Fruit fly (Drosophila melanogaster) whole organism, embryonic: ENCODE measurements around the gene Irk1.

Experiments
- BtbVII ChIP-seq: fragments of 200-800 bp; sonication (Bioruptor generic); optimal IDR thresholded peaks from 3 replicates; lab custom pipeline; 2017; ENCODE audit warnings: missing biosample characterization, mild to moderate bottlenecking, missing genetic modification characterization
- CG10366 ChIP-seq: fragments of 200-800 bp; sonication (Bioruptor generic); IDR thresholded peaks from 2 replicates; pipeline ENCODE4 v1.3.6; 2022; ENCODE audit warnings: missing biosample characterization, missing genetic modification characterization
- CG10543 ChIP-seq: fragments of 200-800 bp; sonication (Bioruptor generic); optimal IDR thresholded peaks from 3 replicates; lab custom pipeline; 2017; ENCODE audit warnings: missing biosample characterization, mild to moderate bottlenecking, missing genetic modification characterization, moderate library complexity
- CG11696 ChIP-seq: fragments of 200-800 bp; sonication (Bioruptor generic); IDR thresholded peaks from 2 replicates; pipeline ENCODE4 v1.3.6; 2022; ENCODE audit warnings: missing biosample characterization, missing genetic modification characterization
- CG11723 ChIP-seq: fragments of 200-800 bp; sonication (Bioruptor generic); optimal IDR thresholded peaks from 2 replicates; lab custom pipeline; 2017; ENCODE audit warnings: missing biosample characterization, mild to moderate bottlenecking, missing genetic modification characterization
- CG12236 ChIP-seq: fragments of 200-800 bp; sonication (Bioruptor generic); optimal IDR thresholded peaks from 2 replicates; lab custom pipeline; 2016; ENCODE audit warnings: missing biosample characterization, missing genetic modification characterization
- CG13287 ChIP-seq: fragments of 200-800 bp; sonication (Bioruptor generic); IDR thresholded peaks from 2 replicates; pipeline ENCODE4 v1.3.6; 2022; ENCODE audit warnings: missing biosample characterization, missing genetic modification characterization; ENCODE audit not compliant: partially characterized antibody
- CG14441 ChIP-seq: fragments of 200-800 bp; sonication (Bioruptor generic); IDR thresholded peaks from 2 replicates; pipeline ENCODE4 v1.3.6; 2022; ENCODE audit warnings: missing biosample characterization, missing genetic modification characterization
- CG34376 ChIP-seq: fragments of 200-800 bp; sonication (Bioruptor generic); optimal IDR thresholded peaks from 2 replicates; lab custom pipeline; 2018; ENCODE audit warnings: missing biosample characterization, mild to moderate bottlenecking, missing genetic modification characterization
- CG43689 ChIP-seq: fragments of 200-800 bp; sonication (Bioruptor generic); IDR thresholded peaks from 2 replicates; pipeline ENCODE4 v1.3.6; 2022; ENCODE audit warnings: missing biosample characterization, missing genetic modification characterization
- CG5953 ChIP-seq: fragments of 200-800 bp; sonication (Bioruptor generic); IDR thresholded peaks from 2 replicates; pipeline ENCODE4 v1.3.6; 2022; ENCODE audit warnings: missing biosample characterization, missing genetic modification characterization
- CG7839 ChIP-seq: fragments of 200-800 bp; sonication (Bioruptor generic); optimal IDR thresholded peaks from 3 replicates; lab custom pipeline; 2018; ENCODE audit warnings: missing biosample characterization, mild to moderate bottlenecking, missing genetic modification characterization, moderate library complexity
- CG8359 ChIP-seq: fragments of 200-800 bp; sonication (Bioruptor generic); optimal IDR thresholded peaks from 2 replicates; lab custom pipeline; 2017; ENCODE audit warnings: missing biosample characterization, mild to moderate bottlenecking, missing genetic modification characterization, borderline replicate concordance
- CG8388 ChIP-seq: fragments of 200-800 bp; sonication (Bioruptor generic); optimal IDR thresholded peaks from 2 replicates; lab custom pipeline; 2019; ENCODE audit warnings: missing biosample characterization, mild to moderate bottlenecking, missing genetic modification characterization, moderate library complexity
- CG8924 ChIP-seq: fragments of 200-800 bp; optimal IDR thresholded peaks from 3 replicates; lab custom pipeline; 2019; ENCODE audit warnings: missing biosample characterization, mild to moderate bottlenecking, missing genetic modification characterization, moderate library complexity
- CG9817 ChIP-seq: fragments of 200-800 bp; sonication (Bioruptor generic); optimal IDR thresholded peaks from 2 replicates; lab custom pipeline; 2018; ENCODE audit warnings: missing biosample characterization, mild to moderate bottlenecking, missing genetic modification characterization, moderate library complexity
- CTCF ChIP-seq: fragments of 200-800 bp; sonication (Bioruptor generic); optimal IDR thresholded peaks from 2 replicates; lab custom pipeline; 2017; ENCODE audit warnings: missing biosample characterization, mild to moderate bottlenecking, missing genetic modification characterization, moderate library complexity
- CkIIα-i1 ChIP-seq: fragments of 200-800 bp; sonication (Bioruptor generic); IDR thresholded peaks from 2 replicates; pipeline ENCODE4 v1.3.6; 2022; ENCODE audit warnings: missing biosample characterization, missing genetic modification characterization
- Dp ChIP-seq: fragments of 200-800 bp; sonication (Bioruptor generic); optimal IDR thresholded peaks from 2 replicates; lab custom pipeline; 2018; ENCODE audit warnings: missing biosample characterization, mild to moderate bottlenecking, missing genetic modification characterization, moderate library complexity
- E2f2 ChIP-seq: fragments of 200-800 bp; sonication (Bioruptor generic); IDR thresholded peaks from 2 replicates; pipeline ENCODE4 v1.3.6; 2022; ENCODE audit warnings: missing biosample characterization, missing genetic modification characterization
- Fer1 ChIP-seq: fragments of 200-800 bp; sonication (Bioruptor generic); optimal IDR thresholded peaks from 2 replicates; lab custom pipeline; 2017; ENCODE audit warnings: missing biosample characterization, mild to moderate bottlenecking, missing genetic modification characterization
- Fer3 ChIP-seq: fragments of 200-800 bp; sonication (Bioruptor generic); optimal IDR thresholded peaks from 2 replicates; lab custom pipeline; 2018; ENCODE audit warnings: missing biosample characterization, mild to moderate bottlenecking, missing genetic modification characterization, moderate library complexity
- H15 ChIP-seq: fragments of 200-800 bp; sonication (Bioruptor generic); IDR thresholded peaks from 3 replicates; pipeline ENCODE4 v1.3.6; 2022; ENCODE audit warnings: missing biosample characterization, missing genetic modification characterization
- HLH3B ChIP-seq: fragments of 200-800 bp; sonication (Bioruptor generic); IDR thresholded peaks from 2 replicates; pipeline ENCODE4 v1.3.6; 2022; ENCODE audit warnings: missing biosample characterization, missing genetic modification characterization
- Hr78 ChIP-seq, 2 experiments: fragments of 200-800 bp in 1 of 2; fragments of >200 bp in 1 of 2; sonication (Bioruptor generic) in 1 of 2; optimal IDR thresholded peaks; 2 replicates each; lab custom pipeline; 2017 to 2019; ENCODE audit warnings: missing biosample characterization in 2 of 2, missing genetic modification characterization in 2 of 2, mild to moderate bottlenecking in 1 of 2, moderate library complexity in 1 of 2
- Mes4 ChIP-seq: fragments of 200-800 bp; sonication (Bioruptor generic); optimal IDR thresholded peaks from 2 replicates; lab custom pipeline; 2016; ENCODE audit warnings: missing biosample characterization, missing genetic modification characterization
- NC2α ChIP-seq: fragments of 200-800 bp; sonication (Bioruptor generic); optimal IDR thresholded peaks from 2 replicates; lab custom pipeline; 2016; ENCODE audit warnings: missing biosample characterization, missing genetic modification characterization
- Nf-YC ChIP-seq: fragments of 200-800 bp; optimal IDR thresholded peaks from 3 replicates; lab custom pipeline; 2019; ENCODE audit warnings: missing biosample characterization, mild to moderate bottlenecking, missing genetic modification characterization, moderate library complexity
- Poxn ChIP-seq: fragments of 200-800 bp; sonication (Bioruptor generic); IDR thresholded peaks from 2 replicates; pipeline ENCODE4 v1.3.6; 2022; ENCODE audit warnings: missing biosample characterization, missing genetic modification characterization
- TFAM ChIP-seq: fragments of 200-800 bp; sonication (Bioruptor generic); optimal IDR thresholded peaks from 2 replicates; lab custom pipeline; 2017; ENCODE audit warnings: missing biosample characterization, missing genetic modification characterization, inconsistent platforms
- cg ChIP-seq: fragments of 200-800 bp; sonication (Bioruptor generic); optimal IDR thresholded peaks from 3 replicates; lab custom pipeline; 2019; ENCODE audit warnings: missing biosample characterization, mild to moderate bottlenecking, missing genetic modification characterization, moderate library complexity
- crp ChIP-seq, 2 experiments: fragments of 200-800 bp; sonication (Bioruptor generic); optimal IDR thresholded peaks; 2 replicates in 1 of 2; 3 replicates in 1 of 2; lab custom pipeline; 2017; ENCODE audit warnings: missing biosample characterization in 2 of 2, missing genetic modification characterization in 2 of 2, mild to moderate bottlenecking in 1 of 2, moderate library complexity in 1 of 2
- cwo ChIP-seq: fragments of 200-800 bp; sonication (Bioruptor generic); optimal IDR thresholded peaks from 3 replicates; lab custom pipeline; 2017; ENCODE audit warnings: missing biosample characterization, missing genetic modification characterization, mild to moderate bottlenecking, moderate library complexity, missing genetic modification reagents
- disco-r ChIP-seq: fragments of 200-800 bp; sonication (Bioruptor generic); optimal IDR thresholded peaks from 2 replicates; lab custom pipeline; 2016; ENCODE audit warnings: missing biosample characterization, missing genetic modification characterization
- eyg ChIP-seq: fragments of 200-800 bp; sonication (Bioruptor generic); optimal IDR thresholded peaks from 3 replicates; lab custom pipeline; 2016; ENCODE audit warnings: missing biosample characterization, missing genetic modification characterization
- fd96Cb ChIP-seq: fragments of 200-800 bp; sonication (Bioruptor generic); optimal IDR thresholded peaks from 2 replicates; lab custom pipeline; 2018; ENCODE audit warnings: missing biosample characterization, mild to moderate bottlenecking, missing genetic modification characterization, moderate library complexity
- fru ChIP-seq: fragments of >200 bp; optimal IDR thresholded peaks from 2 replicates; lab custom pipeline; 2017
- grn ChIP-seq: fragments of 200-800 bp; sonication (Bioruptor generic); optimal IDR thresholded peaks from 3 replicates; lab custom pipeline; 2017; ENCODE audit warnings: missing biosample characterization, missing genetic modification characterization
- mirr ChIP-seq: fragments of 200-800 bp; sonication (Bioruptor generic); optimal IDR thresholded peaks from 3 replicates; lab custom pipeline; 2018; ENCODE audit warnings: missing biosample characterization, mild to moderate bottlenecking, missing genetic modification characterization
- onecut ChIP-seq: fragments of 200-800 bp; sonication (Bioruptor generic); IDR thresholded peaks from 2 replicates; pipeline ENCODE4 v1.3.6; 2022; ENCODE audit warnings: missing biosample characterization, missing genetic modification characterization
- pum ChIP-seq: fragments of 200-800 bp; sonication (Bioruptor generic); optimal IDR thresholded peaks from 2 replicates; lab custom pipeline; 2016; ENCODE audit warnings: missing biosample characterization, missing genetic modification characterization
- sd ChIP-seq: fragments of 200-800 bp; sonication (Bioruptor generic); optimal IDR thresholded peaks from 3 replicates; lab custom pipeline; 2018; ENCODE audit warnings: missing biosample characterization, mild to moderate bottlenecking, missing genetic modification characterization, moderate library complexity
- sna ChIP-seq: fragments of 200-800 bp; sonication (Bioruptor generic); IDR thresholded peaks from 2 replicates; pipeline ENCODE4 v1.3.6; 2022; ENCODE audit warnings: missing biosample characterization, missing genetic modification characterization; ENCODE audit not compliant: partially characterized antibody
- sug ChIP-seq: fragments of 200-800 bp; optimal IDR thresholded peaks from 2 replicates; lab custom pipeline; 2019; ENCODE audit warnings: missing biosample characterization, mild to moderate bottlenecking, missing genetic modification characterization, moderate library complexity
- tgo ChIP-seq: fragments of 200-800 bp; sonication (Bioruptor generic); IDR thresholded peaks from 3 replicates; pipeline ENCODE4 v1.3.6; 2022; ENCODE audit warnings: missing biosample characterization, missing genetic modification characterization
- ttk ChIP-seq: fragments of 200-800 bp; sonication (Bioruptor generic); IDR thresholded peaks from 2 replicates; pipeline ENCODE4 v2.1.2; 2022; ENCODE audit warnings: missing biosample characterization, missing genetic modification characterization
- vnd ChIP-seq: fragments of 200-800 bp; sonication (Bioruptor generic); IDR thresholded peaks from 3 replicates; pipeline ENCODE4 v1.3.6; 2022; ENCODE audit warnings: missing biosample characterization, missing genetic modification characterization; ENCODE audit not compliant: partially characterized antibody
- z ChIP-seq: fragments of 200-800 bp; sonication (Bioruptor generic); IDR thresholded peaks from 3 replicates; pipeline ENCODE4 v1.3.6; 2022; ENCODE audit warnings: missing biosample characterization, missing genetic modification characterization

Irk1 gene

dm6 chr3R:23119873-23120272 lies 48.2 kb upstream of the Irk1 start (continued):
- TF ChIP-seq ttk (GFP tag; lab: Robert Waterston, UW) (no peak), CG5953 (GFP tag; lab: Robert Waterston, UW) (0 out of 2 replicates have a peak, but pooled peaks have one; percentile 4), CG11723 (no peak), CG9817 (tag; lab: Kevin White, UChicago) (no peak), eyg (no peak), Hr78 (GFP tag; optimal IDR thresholded peaks at IDR 0.05; lab: Kevin White, UChicago) (no peak), tgo (GFP tag; lab: Robert Waterston, UW) (no peak), crp (GFP tag; optimal IDR thresholded peaks at IDR 0.05; lab: Kevin White, UChicago) (no peak), E2f2 (GFP tag; lab: Robert Waterston, UW) (no peak), CG8359 (GFP tag; lab: Kevin White, UChicago) (no peak), Fer3 (tag; lab: Kevin White, UChicago) (no peak), Mes4 (no peak), CkIIα-i1 (GFP tag; lab: Robert Waterston, UW) (no peak), CG12236 (GFP tag; lab: Kevin White, UChicago) (no peak), TFAM (GFP tag; lab: Kevin White, UChicago) (no peak), CG7839 (tag; lab: Kevin White, UChicago) (no peak), disco-r (GFP tag; lab: Kevin White, UChicago) (no peak), NC2α (no peak)

dm6 chr3R:23120933-23121332 lies 47.2 kb upstream of the Irk1 start:
- no peak for TF ChIP-seq CG43689
- peak; percentile 47 for TF ChIP-seq cwo (GFP tag; lab: Kevin White, UChicago)
- no peak for TF ChIP-seq pum (GFP tag; lab: Kevin White, UChicago)
- TF ChIP-seq CG12236 (GFP tag; lab: Kevin White, UChicago), result no peak
- TF ChIP-seq BtbVII (GFP tag; lab: Kevin White, UChicago), result peak; percentile 95
- peak; percentile 20 for TF ChIP-seq cg (GFP tag; lab: Kevin White, UChicago)
- TF ChIP-seq sug (tag; lab: Kevin White, UChicago), result peak; percentile 43
- TF ChIP-seq vnd (GFP tag; lab: Robert Waterston, UW), result 0 out of 3 replicates have a peak, but pooled peaks have one; percentile 10
- peak; percentile 76 for TF ChIP-seq CG34376
- TF ChIP-seq grn (GFP tag; lab: Kevin White, UChicago), result peak; percentile 64
- TF ChIP-seq Nf-YC (tag; lab: Kevin White, UChicago), result peak; percentile 54
- peak; percentile 18 for TF ChIP-seq CG10543 (GFP tag; lab: Kevin White, UChicago)
- peak; percentile 1 for TF ChIP-seq Fer1 (GFP tag; lab: Kevin White, UChicago)
- TF ChIP-seq mirr (GFP tag; lab: Kevin White, UChicago), result peak; percentile 77
- no peak for TF ChIP-seq CG14441 (GFP tag; lab: Robert Waterston, UW)
- TF ChIP-seq fru (lab: Kevin White, UChicago), result no peak
- no peak for TF ChIP-seq HLH3B (GFP tag; lab: Robert Waterston, UW)
- TF ChIP-seq sd (tag; lab: Kevin White, UChicago), result peak; percentile 32
- 0 out of 3 replicates have a peak, but pooled peaks have one; percentile 42 for TF ChIP-seq z

- TF ChIP-seq CG8388 (GFP tag; lab: Kevin White, UChicago) (peak; percentile 33), CTCF (GFP tag; lab: Kevin White, UChicago) (peak; percentile 3), CG8924 (tag; lab: Kevin White, UChicago) (peak; percentile 13), Poxn (GFP tag; lab: Robert Waterston, UW) (no peak), H15 (GFP tag; lab: Robert Waterston, UW) (no peak), fd96Cb (tag; lab: Kevin White, UChicago) (no peak), E2f2 (GFP tag; lab: Robert Waterston, UW) (peak; percentile 46), CG13287 (GFP tag; lab: Robert Waterston, UW) (peak; percentile 66), CG10366 (GFP tag; lab: Robert Waterston, UW) (no peak), onecut (no peak), sna (GFP tag; lab: Robert Waterston, UW) (0 out of 2 replicates have a peak, but pooled peaks have one; percentile 24), CG11696 (GFP tag; lab: Robert Waterston, UW) (no peak), Dp (GFP tag; lab: Kevin White, UChicago) (peak; percentile 36)
Observed at dm6 chr3R:23126241-23127022, 41.7 kb upstream of the Irk1 start, which contains the start of gene CG31365. Gene CG31365, minus strand, starts transcription at chr3R:23126422.
